Fruit fly (Drosophila melanogaster) whole organism, embryonic: ENCODE data around the gene Chchd2.

Experiments used
- ATbp ChIP-seq: fragments of 200-800 bp; sonication (Bioruptor generic); optimal IDR thresholded peaks from 2 replicates; lab custom pipeline; 2017; ENCODE audit warnings: missing biosample characterization, mild to moderate bottlenecking, missing genetic modification characterization, missing genetic modification reagents
- BtbVII ChIP-seq: fragments of 200-800 bp; sonication (Bioruptor generic); optimal IDR thresholded peaks from 3 replicates; lab custom pipeline; 2017; ENCODE audit warnings: missing biosample characterization, mild to moderate bottlenecking, missing genetic modification characterization
- CG10147 ChIP-seq: fragments of 200-800 bp; sonication (Bioruptor generic); optimal IDR thresholded peaks from 2 replicates; lab custom pipeline; 2019; ENCODE audit warnings: missing biosample characterization, mild to moderate bottlenecking, missing genetic modification characterization, moderate library complexity
- CG11398 ChIP-seq: fragments of 200-800 bp; sonication (Bioruptor generic); optimal IDR thresholded peaks from 2 replicates; lab custom pipeline; 2016; ENCODE audit warnings: missing biosample characterization, missing genetic modification characterization
- CG12659 ChIP-seq: fragments of 200-800 bp; sonication (Bioruptor generic); optimal IDR thresholded peaks from 3 replicates; lab custom pipeline; 2017; ENCODE audit warnings: mild to moderate bottlenecking, missing biosample characterization, missing genetic modification reagents, missing genetic modification characterization
- CG15269 ChIP-seq: fragments of 200-800 bp; sonication (Bioruptor generic); optimal IDR thresholded peaks from 2 replicates; lab custom pipeline; 2018; ENCODE audit warnings: missing biosample characterization, mild to moderate bottlenecking, missing genetic modification characterization, moderate library complexity
- CG15514 ChIP-seq: fragments of 200-800 bp; sonication (Bioruptor generic); optimal IDR thresholded peaks from 3 replicates; lab custom pipeline; 2017; ENCODE audit warnings: missing biosample characterization, missing genetic modification characterization, mild to moderate bottlenecking, moderate library complexity, missing genetic modification reagents
- CG17359 ChIP-seq: fragments of 200-800 bp; sonication (Bioruptor generic); optimal IDR thresholded peaks from 3 replicates; lab custom pipeline; 2018; ENCODE audit warnings: missing biosample characterization, mild to moderate bottlenecking, missing genetic modification characterization, moderate library complexity
- CG17385 ChIP-seq: fragments of 200-800 bp; sonication (Bioruptor generic); optimal IDR thresholded peaks from 3 replicates; lab custom pipeline; 2018; ENCODE audit warnings: missing biosample characterization, mild to moderate bottlenecking, missing genetic modification characterization
- CG17612 ChIP-seq: fragments of 200-800 bp; sonication (Bioruptor generic); IDR thresholded peaks from 2 replicates; pipeline ENCODE4 v1.3.6; 2022; ENCODE audit warnings: missing biosample characterization, missing genetic modification characterization
- CG17912 ChIP-seq: fragments of 200-800 bp; sonication (Bioruptor generic); optimal IDR thresholded peaks from 2 replicates; lab custom pipeline; 2018; ENCODE audit warnings: missing biosample characterization, mild to moderate bottlenecking, missing genetic modification characterization
- CG2678 ChIP-seq: fragments of 200-800 bp; sonication (Bioruptor generic); optimal IDR thresholded peaks from 3 replicates; lab custom pipeline; 2019; ENCODE audit warnings: missing biosample characterization, mild to moderate bottlenecking, missing genetic modification characterization, moderate library complexity
- CG3847 ChIP-seq: fragments of 200-800 bp; sonication (Bioruptor generic); IDR thresholded peaks from 2 replicates; pipeline ENCODE4 v1.3.6; 2022; ENCODE audit warnings: missing biosample characterization, missing genetic modification characterization
- CG3995 ChIP-seq: fragments of 200-800 bp; sonication (Bioruptor generic); optimal IDR thresholded peaks from 3 replicates; lab custom pipeline; 2016; ENCODE audit warnings: missing biosample characterization, missing genetic modification characterization
- CG4360 ChIP-seq: fragments of 200-800 bp; sonication (Bioruptor generic); IDR thresholded peaks from 2 replicates; pipeline ENCODE4 v1.3.6; 2022; ENCODE audit warnings: missing biosample characterization, missing genetic modification characterization
- CG4404 ChIP-seq: fragments of 200-800 bp; sonication (Bioruptor generic); IDR thresholded peaks from 2 replicates; pipeline ENCODE4 v1.3.6; 2022; ENCODE audit warnings: missing biosample characterization, missing genetic modification characterization
- CG5180 ChIP-seq: fragments of 200-800 bp; sonication (Bioruptor generic); optimal IDR thresholded peaks from 3 replicates; lab custom pipeline; 2017; ENCODE audit warnings: missing biosample characterization, missing genetic modification characterization, mild to moderate bottlenecking, moderate library complexity, missing genetic modification reagents
- CG6175 ChIP-seq: fragments of 200-800 bp; sonication (Bioruptor generic); IDR thresholded peaks from 3 replicates; pipeline ENCODE4 v1.3.6; 2022; ENCODE audit warnings: missing biosample characterization, missing genetic modification characterization
- CG6791 ChIP-seq: fragments of 200-800 bp; sonication (Bioruptor generic); IDR thresholded peaks from 3 replicates; pipeline ENCODE4 v1.3.6; 2022; ENCODE audit warnings: missing biosample characterization, missing genetic modification characterization; ENCODE audit not compliant: partially characterized antibody
- CG7271 ChIP-seq: fragments of 200-800 bp; sonication (Bioruptor generic); optimal IDR thresholded peaks from 2 replicates; lab custom pipeline; 2018; ENCODE audit warnings: missing biosample characterization, mild to moderate bottlenecking, missing genetic modification characterization, moderate library complexity
- CG8359 ChIP-seq: fragments of 200-800 bp; sonication (Bioruptor generic); optimal IDR thresholded peaks from 2 replicates; lab custom pipeline; 2017; ENCODE audit warnings: missing biosample characterization, mild to moderate bottlenecking, missing genetic modification characterization, borderline replicate concordance
- CHES-1-like ChIP-seq: fragments of 200-800 bp; sonication (Bioruptor generic); optimal IDR thresholded peaks from 2 replicates; lab custom pipeline; 2016; ENCODE audit warnings: missing biosample characterization, missing genetic modification characterization
- CrebB ChIP-seq: fragments of 200-800 bp; sonication (Bioruptor generic); optimal IDR thresholded peaks from 3 replicates; lab custom pipeline; 2018; ENCODE audit warnings: missing biosample characterization, mild to moderate bottlenecking, missing genetic modification characterization
- Dip3 ChIP-seq: fragments of 200-800 bp; sonication (Bioruptor generic); optimal IDR thresholded peaks from 3 replicates; lab custom pipeline; 2016; ENCODE audit warnings: missing biosample characterization, missing genetic modification characterization
- E2f2 ChIP-seq: fragments of 200-800 bp; sonication (Bioruptor generic); IDR thresholded peaks from 2 replicates; pipeline ENCODE4 v1.3.6; 2022; ENCODE audit warnings: missing biosample characterization, missing genetic modification characterization
- Eip74EF ChIP-seq, 2 experiments: fragments of 200-800 bp in 1 of 2; fragments of >200 bp in 1 of 2; sonication (Bioruptor generic) in 1 of 2; optimal IDR thresholded peaks; 2 replicates each; lab custom pipeline; 2017 to 2019; ENCODE audit warnings: missing biosample characterization in 2 of 2, missing genetic modification characterization in 2 of 2, mild to moderate bottlenecking in 1 of 2, moderate library complexity in 1 of 2
- Elba2 ChIP-seq: fragments of 200-800 bp; sonication (Bioruptor generic); optimal IDR thresholded peaks from 3 replicates; lab custom pipeline; 2016; ENCODE audit warnings: missing biosample characterization, missing genetic modification characterization
- Fer1 ChIP-seq: fragments of 200-800 bp; sonication (Bioruptor generic); optimal IDR thresholded peaks from 2 replicates; lab custom pipeline; 2017; ENCODE audit warnings: missing biosample characterization, mild to moderate bottlenecking, missing genetic modification characterization
- GATAe ChIP-seq: fragments of 200-800 bp; sonication (Bioruptor generic); conservative IDR thresholded peaks from 2 replicates; pipeline ENCODE4 v1.3.6; 2022; ENCODE audit warnings: missing biosample characterization, missing genetic modification characterization
- Hey ChIP-seq: fragments of 200-800 bp; sonication (Bioruptor generic); optimal IDR thresholded peaks from 3 replicates; lab custom pipeline; 2018; ENCODE audit warnings: missing biosample characterization, mild to moderate bottlenecking, missing genetic modification characterization
- Jarid2 ChIP-seq: fragments of 200-800 bp; sonication (Bioruptor generic); optimal IDR thresholded peaks from 3 replicates; lab custom pipeline; 2017; ENCODE audit warnings: mild to moderate bottlenecking, missing biosample characterization, missing genetic modification reagents, missing genetic modification characterization
- MBD-R2 ChIP-seq: fragments of 200-800 bp; sonication (Bioruptor generic); IDR thresholded peaks from 2 replicates; pipeline ENCODE4 v1.3.6; 2022; ENCODE audit warnings: missing biosample characterization, missing genetic modification characterization
- Meics ChIP-seq: fragments of 200-800 bp; sonication (Bioruptor generic); optimal IDR thresholded peaks from 2 replicates; lab custom pipeline; 2017; ENCODE audit warnings: missing biosample characterization, mild to moderate bottlenecking, missing genetic modification characterization
- NFAT ChIP-seq: fragments of 200-800 bp; sonication (Bioruptor generic); IDR thresholded peaks from 2 replicates; pipeline ENCODE4 v1.3.6; 2022; ENCODE audit warnings: missing biosample characterization, missing genetic modification characterization
- Neu2 ChIP-seq: fragments of 200-800 bp; sonication (Bioruptor generic); optimal IDR thresholded peaks from 3 replicates; lab custom pipeline; 2016; ENCODE audit warnings: missing biosample characterization, missing genetic modification characterization, borderline replicate concordance
- Poxn ChIP-seq: fragments of 200-800 bp; sonication (Bioruptor generic); IDR thresholded peaks from 2 replicates; pipeline ENCODE4 v1.3.6; 2022; ENCODE audit warnings: missing biosample characterization, missing genetic modification characterization
- Side ChIP-seq: fragments of 200-800 bp; sonication (Bioruptor generic); optimal IDR thresholded peaks from 2 replicates; lab custom pipeline; 2016; ENCODE audit warnings: missing biosample characterization, missing genetic modification characterization
- Sin3A ChIP-seq: fragments of >200 bp; optimal IDR thresholded peaks from 2 replicates; lab custom pipeline; 2018
- ab ChIP-seq: fragments of 200-800 bp; sonication (Bioruptor generic); optimal IDR thresholded peaks from 2 replicates; lab custom pipeline; 2016; ENCODE audit warnings: missing biosample characterization, missing genetic modification characterization
- ash1 ChIP-seq: fragments of 200-800 bp; sonication (Bioruptor generic); optimal IDR thresholded peaks from 2 replicates; lab custom pipeline; 2018; ENCODE audit warnings: missing biosample characterization, mild to moderate bottlenecking, missing genetic modification characterization
- bbx ChIP-seq: fragments of 200-800 bp; sonication (Bioruptor generic); IDR thresholded peaks from 2 replicates; pipeline ENCODE4 v1.3.6; 2022; ENCODE audit warnings: missing biosample characterization, missing genetic modification characterization; ENCODE audit not compliant: partially characterized antibody
- bigmax ChIP-seq: fragments of 200-800 bp; sonication (Bioruptor generic); optimal IDR thresholded peaks from 2 replicates; lab custom pipeline; 2018; ENCODE audit warnings: missing biosample characterization, mild to moderate bottlenecking, missing genetic modification characterization
- bowl ChIP-seq: fragments of 200-800 bp; sonication (Bioruptor generic); IDR thresholded peaks from 2 replicates; pipeline ENCODE4 v1.3.6; 2022; ENCODE audit warnings: missing biosample characterization, missing genetic modification characterization
- dan ChIP-seq: fragments of 200-800 bp; sonication (Bioruptor generic); IDR thresholded peaks from 2 replicates; pipeline ENCODE4 v1.3.6; 2022; ENCODE audit warnings: missing biosample characterization, missing genetic modification characterization
- danr ChIP-seq: fragments of 200-800 bp; sonication (Bioruptor generic); IDR thresholded peaks from 2 replicates; pipeline ENCODE4 v1.3.6; 2022; ENCODE audit warnings: missing biosample characterization, missing genetic modification characterization
- gsb ChIP-seq: fragments of 200-800 bp; sonication (Bioruptor generic); IDR thresholded peaks from 2 replicates; pipeline ENCODE4 v1.3.6; 2022; ENCODE audit warnings: missing biosample characterization, missing genetic modification characterization
- jigr1 ChIP-seq: fragments of 200-800 bp; sonication (Bioruptor generic); IDR thresholded peaks from 3 replicates; pipeline ENCODE4 v1.3.6; 2022; ENCODE audit warnings: missing biosample characterization, missing genetic modification characterization
- sisA ChIP-seq: fragments of 200-800 bp; sonication (Bioruptor generic); IDR thresholded peaks from 2 replicates; pipeline ENCODE4 v1.3.6; 2022; ENCODE audit warnings: missing biosample characterization, missing genetic modification characterization
- unpg ChIP-seq: fragments of 200-800 bp; sonication (Bioruptor generic); optimal IDR thresholded peaks from 3 replicates; lab custom pipeline; 2018; ENCODE audit warnings: missing biosample characterization, mild to moderate bottlenecking, missing genetic modification characterization, moderate library complexity

Gene Chchd2

dm6 chrX:17123545-17124203, 25.1 kb upstream of the Chchd2 start (continued):
- TF ChIP-seq CG4404 (GFP tag; lab: Robert Waterston, UW) (0 out of 2 replicates have a peak, but pooled peaks have one; percentile 23), jigr1 (peak; percentile 17; the same call in 1 of the 3 replicates), CG6791 (no peak), Sin3A (lab: Kevin White, UChicago) (no peak), CG5180 (GFP tag; lab: Kevin White, UChicago) (peak; percentile 64), CG7271 (no peak), sisA (GFP tag; lab: Robert Waterston, UW) (peak; percentile 77), Elba2 (GFP tag; lab: Kevin White, UChicago) (no peak), CG2678 (tag; lab: Kevin White, UChicago) (peak; percentile 88), CG15514 (peak; percentile 52), NFAT (GFP tag; lab: Robert Waterston, UW) (peak; percentile 46; the same call in 1 of the 2 replicates), unpg (GFP tag; lab: Kevin White, UChicago) (peak; percentile 84), dan (GFP tag; lab: Robert Waterston, UW) (no peak), Neu2 (GFP tag; lab: Kevin White, UChicago) (no peak), CG17612 (GFP tag; lab: Robert Waterston, UW) (no peak), bigmax (GFP tag; lab: Kevin White, UChicago) (no peak), CHES-1-like (no peak), ab (GFP tag; lab: Kevin White, UChicago) (no peak), GATAe (no peak; the same call in 1 of the 2 replicates), Dip3 (GFP tag; lab: Kevin White, UChicago) (peak; percentile 20), CG11398 (GFP tag; lab: Kevin White, UChicago) (peak; percentile 7), CG6175 (GFP tag; lab: Robert Waterston, UW) (0 out of 3 replicates have a peak, but pooled peaks have one; percentile 50), Meics (GFP tag; lab: Kevin White, UChicago) (peak; percentile 71), bbx (GFP tag; lab: Robert Waterston, UW) (no peak), ash1 (GFP tag; lab: Kevin White, UChicago) (no peak), CG17359 (peak; percentile 86), bowl (peak; percentile 53; the same call in 1 of the 2 replicates), Jarid2 (GFP tag; lab: Kevin White, UChicago) (peak; percentile 28), Fer1 (peak; percentile 77), CG17912 (GFP tag; lab: Kevin White, UChicago) (no peak), Hey (tag; lab: Kevin White, UChicago) (no peak), CG3847 (GFP tag; lab: Robert Waterston, UW) (peak; percentile 71), CG8359 (GFP tag; lab: Kevin White, UChicago) (no peak), CG17385 (GFP tag; lab: Kevin White, UChicago) (peak; percentile 64), ATbp (GFP tag; lab: Kevin White, UChicago) (peak; percentile 47), CG4360 (GFP tag; lab: Robert Waterston, UW) (0 out of 2 replicates have a peak, but pooled peaks have one; percentile 11), gsb (GFP tag; lab: Robert Waterston, UW) (0 out of 2 replicates have a peak, but pooled peaks have one; percentile 19), Eip74EF (GFP tag; optimal IDR thresholded peaks at IDR 0.05; lab: Kevin White, UChicago) (peak in 1 of 2 experiments; percentile 77), E2f2 (0 out of 2 replicates have a peak, but pooled peaks have one; percentile 40), Poxn (no peak), danr (GFP tag; lab: Robert Waterston, UW) (0 out of 2 replicates have a peak, but pooled peaks have one; percentile 21), CG3995 (GFP tag; lab: Kevin White, UChicago) (peak; percentile 16), BtbVII (peak; percentile 64), CG12659 (peak; percentile 75), Side (GFP tag; lab: Kevin White, UChicago) (peak; percentile 15), CrebB (tag; lab: Kevin White, UChicago) (peak; percentile 60), CG15269 (tag; lab: Kevin White, UChicago) (peak; percentile 86), MBD-R2 (peak; percentile 41; the same call in 1 of the 2 replicates), CG10147 (peak; percentile 69)
